Worm (Caenorhabditis elegans) whole organism, midembryonic: Measurements from ENCODE around the gene anmt-3.

ENCODE experiments used
- cog-1 ChIP-seq: sonication (generic microtip); optimal IDR thresholded peaks from 2 replicates; lab custom pipeline; 2016; ENCODE audit warnings: missing genetic modification characterization, missing compliant biosample characterization
- flt-1 ChIP-seq: fragments of 200-800 bp; sonication (Bioruptor generic); IDR thresholded peaks from 2 replicates; pipeline ENCODE4 v1.3.6; 2022; ENCODE audit warnings: missing genetic modification characterization, missing compliant biosample characterization
- med-1 ChIP-seq: sonication (generic microtip); optimal IDR thresholded peaks from 2 replicates; lab custom pipeline; 2017; ENCODE audit warnings: missing genetic modification characterization, mild to moderate bottlenecking, missing compliant biosample characterization, antibody characterized with exemption, missing genetic modification reagents; ENCODE audit not compliant: insufficient read depth
- ref-1 ChIP-seq: fragments of 200-800 bp; sonication (Bioruptor generic); conservative IDR thresholded peaks from 2 replicates; pipeline ENCODE4 v1.3.6; 2022; ENCODE audit warnings: missing genetic modification reagents, missing genetic modification characterization, missing compliant biosample characterization

- no peak for TF ChIP-seq flt-1
- no peak for TF ChIP-seq cog-1 (tag; lab: Kevin White, UChicago)
- no peak for TF ChIP-seq ref-1 (GFP tag; lab: Robert Waterston, UW)
- TF ChIP-seq med-1 (GFP tag; lab: Kevin White, UChicago): no peak
These were observed 5.7 kb downstream of the anmt-3 start, which contains the start of gene mam-5 for ce11 chrV:9952396-9952795.
